Worm (Caenorhabditis elegans): ENCODE measurements around the gene srbc-16.

srbc-16 gene

ce11 chrV:2199594-2199993 lies 17.8 kb downstream of the srbc-16 start:
- TF ChIP-seq dao-5 (tag; optimal IDR thresholded peaks at IDR 0.05): no peak
- no peak for TF ChIP-seq him-1 (tag; optimal IDR thresholded peaks at IDR 0.05)
- no peak for TF ChIP-seq W03F9.2 (tag; optimal IDR thresholded peaks at IDR 0.05)

- TF ChIP-seq dao-5 (tag; optimal IDR thresholded peaks at IDR 0.05) (no peak), W03F9.2 (tag; optimal IDR thresholded peaks at IDR 0.05) (no peak), him-1 (tag; optimal IDR thresholded peaks at IDR 0.05) (no peak)
Observed at ce11 chrV:2200402-2200801, 18.6 kb downstream of the srbc-16 start.

ce11 chrV:2201240-2201639 lies 19.4 kb downstream of the srbc-16 start, which contains the start of gene cyp-32B1:
cyp-32B1 (minus strand) TSS chrV:2201415.
- TF ChIP-seq dao-5 (tag; optimal IDR thresholded peaks at IDR 0.05): no peak
- TF ChIP-seq him-1 (tag; optimal IDR thresholded peaks at IDR 0.05): no peak
- no peak for TF ChIP-seq W03F9.2 (tag; optimal IDR thresholded peaks at IDR 0.05)

ce11 chrV:2204080-2204479 lies 22.2 kb downstream of the srbc-16 start, which contains the start of gene cyp-33C12:
cyp-33C12 (minus strand) TSS chrV:2204400.
- TF ChIP-seq W03F9.2 (tag; optimal IDR thresholded peaks at IDR 0.05) (no peak), him-1 (tag; optimal IDR thresholded peaks at IDR 0.05) (no peak), dao-5 (tag; optimal IDR thresholded peaks at IDR 0.05) (no peak)

ce11 chrV:2206181-2206580 lies 24.3 kb downstream of the srbc-16 start, which contains the start of gene srt-40:
srt-40 (minus strand) TSS chrV:2206281.
- TF ChIP-seq W03F9.2 (tag; optimal IDR thresholded peaks at IDR 0.05) (no peak), dao-5 (tag; optimal IDR thresholded peaks at IDR 0.05) (no peak), him-1 (tag; optimal IDR thresholded peaks at IDR 0.05) (no peak)

ce11 chrV:2206801-2207200 lies 25.0 kb downstream of the srbc-16 start, which contains the start of gene svh-11:
svh-11 (plus strand) TSS chrV:2207101.
- TF ChIP-seq dao-5 (tag; optimal IDR thresholded peaks at IDR 0.05): no peak
- no peak for TF ChIP-seq W03F9.2 (tag; optimal IDR thresholded peaks at IDR 0.05)
- no peak for TF ChIP-seq him-1 (tag; optimal IDR thresholded peaks at IDR 0.05)

- no peak for TF ChIP-seq dao-5 (tag; optimal IDR thresholded peaks at IDR 0.05)
- TF ChIP-seq him-1 (tag; optimal IDR thresholded peaks at IDR 0.05): no peak
- no peak for TF ChIP-seq W03F9.2 (tag; optimal IDR thresholded peaks at IDR 0.05)
Observed at ce11 chrV:2207527-2207926, 25.7 kb downstream of the srbc-16 start.

- TF ChIP-seq dao-5 (tag; optimal IDR thresholded peaks at IDR 0.05): no peak
Observed at ce11 chrV:2211936-2212335, 30.1 kb downstream of the srbc-16 start, which contains the start of gene nhr-133. nhr-133 (minus strand) TSS chrV:2212118.

- no peak for TF ChIP-seq him-1 (tag; optimal IDR thresholded peaks at IDR 0.05)
- no peak for TF ChIP-seq dao-5 (tag; optimal IDR thresholded peaks at IDR 0.05)
- TF ChIP-seq W03F9.2 (tag; optimal IDR thresholded peaks at IDR 0.05): peak; percentile 33
Observed at ce11 chrV:2214428-2215038, 32.7 kb downstream of the srbc-16 start, which contains the start of gene nhr-184. nhr-184 (minus strand) TSS chrV:2214478.

- no peak for TF ChIP-seq him-1 (tag; optimal IDR thresholded peaks at IDR 0.05)
- TF ChIP-seq W03F9.2 (tag; optimal IDR thresholded peaks at IDR 0.05): no peak
- no peak for TF ChIP-seq dao-5 (tag; optimal IDR thresholded peaks at IDR 0.05)
Observed at ce11 chrV:2215352-2215751, 33.5 kb downstream of the srbc-16 start, which contains the start of gene nstp-8. nstp-8 (plus strand) TSS chrV:2215652.

- TF ChIP-seq W03F9.2 (tag; optimal IDR thresholded peaks at IDR 0.05): no peak
- TF ChIP-seq him-1 (tag; optimal IDR thresholded peaks at IDR 0.05): no peak
- TF ChIP-seq dao-5 (tag; optimal IDR thresholded peaks at IDR 0.05): no peak
Observed at ce11 chrV:2216927-2217326, 35.1 kb downstream of the srbc-16 start.

- TF ChIP-seq dao-5 (tag; optimal IDR thresholded peaks at IDR 0.05) (no peak), him-1 (tag; optimal IDR thresholded peaks at IDR 0.05) (no peak), W03F9.2 (tag; optimal IDR thresholded peaks at IDR 0.05) (no peak)
Observed at ce11 chrV:2218803-2219202, 37.0 kb downstream of the srbc-16 start, which contains the start of gene nhr-56. nhr-56 (plus strand) TSS chrV:2219004.

ce11 chrV:2221764-2222163 lies 39.9 kb downstream of the srbc-16 start, which contains the start of gene nhr-128:
nhr-128 (plus strand) TSS chrV:2222064.
- no peak for TF ChIP-seq him-1 (tag; optimal IDR thresholded peaks at IDR 0.05)
- TF ChIP-seq dao-5 (tag; optimal IDR thresholded peaks at IDR 0.05): no peak
- TF ChIP-seq W03F9.2 (tag; optimal IDR thresholded peaks at IDR 0.05): no peak

- no peak for TF ChIP-seq him-1 (tag; optimal IDR thresholded peaks at IDR 0.05)
- TF ChIP-seq W03F9.2 (tag; optimal IDR thresholded peaks at IDR 0.05): no peak
- no peak for TF ChIP-seq dao-5 (tag; optimal IDR thresholded peaks at IDR 0.05)
Observed at ce11 chrV:2225130-2225529, 43.3 kb downstream of the srbc-16 start, which contains the start of gene nhr-103. nhr-103 (plus strand) TSS chrV:2225430.

ce11 chrV:2226903-2227302 lies 45.1 kb downstream of the srbc-16 start, which contains the start of gene nhr-18:
nhr-18 (plus strand) TSS chrV:2227203.
- no peak for TF ChIP-seq him-1 (tag; optimal IDR thresholded peaks at IDR 0.05)
- TF ChIP-seq W03F9.2 (tag; optimal IDR thresholded peaks at IDR 0.05): no peak
- TF ChIP-seq dao-5 (tag; optimal IDR thresholded peaks at IDR 0.05): no peak

Measured in whole organism, L4/young adult.